Worm (Caenorhabditis elegans): ENCODE data around the gene ceh-43.

ceh-43 gene

ce11 chrIII:4475428-4475968 lies 25.8 kb upstream of the ceh-43 start, which contains the start of gene rps-1 (continued):
- peak; percentile 68 for TF ChIP-seq nhr-76 (tag; optimal IDR thresholded peaks at IDR 0.05)
- TF ChIP-seq fkh-4 (tag; optimal IDR thresholded peaks at IDR 0.05; ENCODE audit: borderline replicate concordance), result peak; percentile 91
- peak; percentile 100 for TF ChIP-seq snu-23 (GFP tag; optimal IDR thresholded peaks at IDR 0.05)
- peak; percentile 74 for TF ChIP-seq nhr-84 (tag; optimal IDR thresholded peaks at IDR 0.05)
- TF ChIP-seq mep-1 (tag; optimal IDR thresholded peaks at IDR 0.05), result peak; percentile 100

ce11 chrIII:4474908-4475307 lies 25.2 kb upstream of the ceh-43 start, which contains the start of gene ifet-1:
ifet-1 (minus strand) TSS chrIII:4475150.
- peak; percentile 18 for TF ChIP-seq nhr-85 (tag)
- TF ChIP-seq snu-23 (GFP tag; optimal IDR thresholded peaks at IDR 0.05), result no peak
- TF ChIP-seq tlp-1 (tag; optimal IDR thresholded peaks at IDR 0.05), result no peak

- TF ChIP-seq unc-86 (tag; optimal IDR thresholded peaks at IDR 0.05) (peak; percentile 45), C16A3.4 (tag; optimal IDR thresholded peaks at IDR 0.05) (peak; percentile 57), egl-13 (tag; optimal IDR thresholded peaks at IDR 0.05) (peak; percentile 24), blmp-1 (tag; optimal IDR thresholded peaks at IDR 0.05) (no peak), F16B12.6 (tag; optimal IDR thresholded peaks at IDR 0.05) (no peak), unc-62 (GFP tag; optimal IDR thresholded peaks at IDR 0.05) (no peak), fkh-4 (tag; optimal IDR thresholded peaks at IDR 0.05; ENCODE audit: borderline replicate concordance) (no peak), nhr-85 (tag) (peak; percentile 50), fkh-8 (tag; optimal IDR thresholded peaks at IDR 0.05) (peak; percentile 78), ztf-4 (tag; optimal IDR thresholded peaks at IDR 0.05) (peak; percentile 53), ceh-82 (tag; optimal IDR thresholded peaks at IDR 0.05) (peak in 2 of 3 experiments; percentile 49 to 64), lin-13 (GFP tag; optimal IDR thresholded peaks at IDR 0.05) (no peak), ceh-8 (GFP tag; optimal IDR thresholded peaks at IDR 0.05) (peak; percentile 19), ztf-11 (tag; optimal IDR thresholded peaks at IDR 0.05) (peak in 1 of 2 experiments; percentile 21), skn-1 (tag; optimal IDR thresholded peaks at IDR 0.05) (peak; percentile 26), tbx-2 (tag; optimal IDR thresholded peaks at IDR 0.05) (peak; percentile 30), nhr-20 (tag; optimal IDR thresholded peaks at IDR 0.05) (peak; percentile 53), elt-2 (tag; optimal IDR thresholded peaks at IDR 0.05) (peak; percentile 0), nhr-237 (tag; optimal IDR thresholded peaks at IDR 0.05) (no peak), snu-23 (GFP tag; optimal IDR thresholded peaks at IDR 0.05) (peak; percentile 82), nhr-90 (tag; optimal IDR thresholded peaks at IDR 0.05; ENCODE audit: poor library complexity) (peak; percentile 58), unc-98 (GFP tag; IDR thresholded peaks at IDR 0.05) (no peak), elt-3 (tag; optimal IDR thresholded peaks at IDR 0.05) (peak in 1 of 6 experiments; percentile 50), grh-1 (GFP tag; IDR thresholded peaks at IDR 0.05) (peak; percentile 16; the same call in 1 of the 2 replicates), dpl-1 (GFP tag; optimal IDR thresholded peaks at IDR 0.05) (peak in 2 of 3 experiments; percentile 33 to 52), lin-14 (GFP tag; optimal IDR thresholded peaks at IDR 0.05) (peak; percentile 57), lsy-2 (tag; optimal IDR thresholded peaks at IDR 0.05) (peak; percentile 73 to 79), swsn-7 (tag; optimal IDR thresholded peaks at IDR 0.05) (peak; percentile 62), nhr-47 (tag; optimal IDR thresholded peaks at IDR 0.05) (peak; percentile 71), unc-30 (tag; optimal IDR thresholded peaks at IDR 0.05) (no peak), efl-1 (optimal IDR thresholded peaks at IDR 0.05) (peak; percentile 48 to 54), efl-1 (GFP tag; optimal IDR thresholded peaks at IDR 0.05 in 1 of 2) (peak; percentile 27 to 93), mdl-1 (tag; optimal IDR thresholded peaks at IDR 0.05) (peak in 1 of 2 experiments; percentile 34), mep-1 (tag; optimal IDR thresholded peaks at IDR 0.05) (peak; percentile 67), nhr-19 (GFP tag; conservative IDR thresholded peaks at IDR 0.05) (peak; percentile 57), fos-1 (tag; optimal IDR thresholded peaks at IDR 0.05) (peak; percentile 19), lin-35 (GFP tag; optimal IDR thresholded peaks at IDR 0.05) (peak; percentile 51 to 60), lir-3 (tag; optimal IDR thresholded peaks at IDR 0.05; ENCODE audit: poor library complexity) (peak; percentile 82), nhr-71 (tag; optimal IDR thresholded peaks at IDR 0.05) (peak; percentile 72), efl-3 (GFP tag; optimal IDR thresholded peaks at IDR 0.05) (peak; percentile 28), xbp-1 (tag; optimal IDR thresholded peaks at IDR 0.05) (peak; percentile 44), rnt-1 (tag; optimal IDR thresholded peaks at IDR 0.05) (peak; percentile 50), nhr-28 (tag; optimal IDR thresholded peaks at IDR 0.05) (no peak)
These were observed 21.1 kb upstream of the ceh-43 start for ce11 chrIII:4470793-4471192.
